Worm (Caenorhabditis elegans): ENCODE measurements around the gene tps-1.
A peak's percentile ranks its signal among the peaks of the same experiment; 100 is the strongest.

tps-1 gene

DNA sequence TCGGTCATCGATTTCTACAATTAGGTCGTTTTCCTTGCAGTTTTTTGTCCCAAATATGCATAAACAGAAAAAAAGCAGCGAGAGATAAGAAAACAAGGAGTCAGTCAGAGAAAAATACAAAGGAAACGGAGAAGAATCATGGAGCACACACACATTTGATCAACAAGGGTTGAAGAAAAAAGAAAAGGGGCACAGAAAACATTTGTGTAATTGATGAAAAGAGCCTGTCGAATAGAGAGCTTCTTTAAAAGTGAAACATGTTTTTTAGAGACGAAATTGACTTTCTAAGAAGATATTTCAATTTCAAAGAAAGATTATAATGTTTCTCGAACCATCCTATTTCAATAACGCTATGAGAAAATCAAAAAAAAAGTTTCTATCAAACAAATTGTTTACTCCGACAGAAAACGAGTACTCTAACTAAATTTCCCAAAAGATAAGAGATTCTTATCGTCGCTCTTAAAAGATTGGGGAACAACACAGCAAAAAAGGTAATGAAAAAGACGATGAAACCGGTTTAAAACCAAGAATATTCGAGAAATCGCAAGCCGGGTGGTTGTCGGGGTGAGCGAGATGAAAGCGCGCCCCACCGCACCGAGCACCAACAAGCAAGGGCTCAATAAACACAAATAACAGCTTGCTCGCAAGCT, at the start of gene tps-1:
Gene tps-1, minus strand, starts transcription at position 14 of the 650 bp plus-strand sequence.
- TF ChIP-seq W03F9.2 (tag; optimal IDR thresholded peaks at IDR 0.05) = no peak
- no peak for TF ChIP-seq dao-5 (tag; optimal IDR thresholded peaks at IDR 0.05)
- no peak for TF ChIP-seq him-1 (tag; optimal IDR thresholded peaks at IDR 0.05)

DNA sequence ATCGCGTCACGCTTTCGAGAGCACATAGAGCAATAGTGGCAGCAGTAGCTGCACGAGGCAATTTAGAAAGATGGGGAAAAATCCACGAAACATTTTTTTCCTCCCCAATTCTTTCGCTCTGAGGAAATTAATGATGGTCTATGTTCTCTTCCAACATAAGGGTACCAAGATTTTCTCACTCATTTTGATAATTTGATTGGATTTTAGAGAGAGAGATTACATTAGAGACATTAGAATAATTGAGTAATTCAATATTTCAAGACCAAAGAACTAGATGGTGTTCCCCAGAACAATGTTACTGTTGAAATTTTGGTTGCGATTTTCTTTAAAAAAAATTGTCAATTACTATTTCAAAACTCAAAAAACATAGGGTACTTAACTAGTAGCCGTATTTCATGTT, 47.1 kb upstream of the tps-1 start:
- no peak for TF ChIP-seq him-1 (tag; optimal IDR thresholded peaks at IDR 0.05)
- TF ChIP-seq dao-5 (tag; optimal IDR thresholded peaks at IDR 0.05) = no peak
- TF ChIP-seq W03F9.2 (tag; optimal IDR thresholded peaks at IDR 0.05) = no peak

DNA sequence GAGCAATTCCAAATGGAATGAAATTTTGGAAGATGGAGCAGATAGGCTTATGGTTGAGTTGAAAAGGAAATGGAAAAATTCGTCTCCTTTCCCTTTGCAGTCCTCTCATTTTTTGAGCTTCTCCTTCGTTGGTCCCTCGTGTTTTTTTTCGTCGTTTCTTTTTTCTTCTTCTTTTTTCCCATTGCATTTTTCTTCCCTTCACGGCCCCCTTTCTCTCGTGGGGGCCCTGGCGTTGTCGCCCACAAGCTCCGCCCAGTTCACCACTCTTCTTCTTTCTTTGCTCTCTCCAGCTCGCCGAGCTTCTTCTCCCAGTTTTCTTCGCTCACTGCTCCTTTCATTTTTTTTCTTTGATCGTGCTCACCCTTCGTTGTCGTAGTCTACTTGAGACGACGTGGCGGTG, 45.1 kb upstream of the tps-1 start:
- TF ChIP-seq him-1 (tag; optimal IDR thresholded peaks at IDR 0.05) (peak; percentile 30), W03F9.2 (tag; optimal IDR thresholded peaks at IDR 0.05) (no peak), dao-5 (tag; optimal IDR thresholded peaks at IDR 0.05) (no peak)

DNA sequence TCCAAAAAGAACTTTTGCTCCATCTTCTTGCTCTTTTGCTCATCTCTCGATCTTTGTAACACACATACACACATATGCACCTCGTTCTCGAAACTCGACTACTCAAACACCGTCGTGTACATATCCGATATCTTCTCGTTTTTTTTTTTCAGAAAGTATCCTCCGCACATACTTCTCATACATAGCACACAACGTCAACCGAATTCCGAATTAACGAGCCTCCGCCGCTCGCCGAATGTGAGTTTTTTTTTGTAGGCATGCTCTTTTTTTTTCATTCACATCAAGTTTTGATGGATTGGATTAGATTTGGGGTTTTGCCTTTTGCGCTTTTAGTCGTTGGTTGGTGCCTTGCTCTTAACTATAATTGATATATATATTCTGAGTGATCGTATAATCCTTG, 44.0 kb upstream of the tps-1 start:
- no peak for TF ChIP-seq W03F9.2 (tag; optimal IDR thresholded peaks at IDR 0.05)
- no peak for TF ChIP-seq him-1 (tag; optimal IDR thresholded peaks at IDR 0.05)
- TF ChIP-seq dao-5 (tag; optimal IDR thresholded peaks at IDR 0.05) = no peak

DNA sequence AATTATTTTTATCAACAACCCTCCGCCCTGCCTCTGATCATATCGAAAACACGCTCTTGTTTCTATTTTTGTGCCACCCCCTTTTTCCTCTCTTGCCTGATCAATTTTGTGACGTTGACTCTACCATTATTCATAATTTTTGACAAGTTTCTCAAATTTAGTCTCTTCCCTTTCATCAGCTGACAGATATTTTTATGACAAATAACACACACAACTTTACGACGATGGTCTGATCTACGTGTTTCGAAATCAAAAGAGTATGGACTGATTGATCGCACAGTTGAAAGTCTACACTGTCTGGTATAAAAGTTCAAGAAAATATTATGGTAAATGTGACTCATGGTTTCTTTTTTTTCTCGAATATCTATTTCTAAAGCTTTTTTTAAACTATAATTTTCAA, 43.5 kb upstream of the tps-1 start:
- TF ChIP-seq dao-5 (tag; optimal IDR thresholded peaks at IDR 0.05) (no peak), him-1 (tag; optimal IDR thresholded peaks at IDR 0.05) (no peak), W03F9.2 (tag; optimal IDR thresholded peaks at IDR 0.05) (no peak)

ce11 chrX:17516941-17517340, 42.6 kb upstream of the tps-1 start:
- TF ChIP-seq W03F9.2 (tag; optimal IDR thresholded peaks at IDR 0.05) (no peak), him-1 (tag; optimal IDR thresholded peaks at IDR 0.05) (no peak), dao-5 (tag; optimal IDR thresholded peaks at IDR 0.05) (no peak)

DNA sequence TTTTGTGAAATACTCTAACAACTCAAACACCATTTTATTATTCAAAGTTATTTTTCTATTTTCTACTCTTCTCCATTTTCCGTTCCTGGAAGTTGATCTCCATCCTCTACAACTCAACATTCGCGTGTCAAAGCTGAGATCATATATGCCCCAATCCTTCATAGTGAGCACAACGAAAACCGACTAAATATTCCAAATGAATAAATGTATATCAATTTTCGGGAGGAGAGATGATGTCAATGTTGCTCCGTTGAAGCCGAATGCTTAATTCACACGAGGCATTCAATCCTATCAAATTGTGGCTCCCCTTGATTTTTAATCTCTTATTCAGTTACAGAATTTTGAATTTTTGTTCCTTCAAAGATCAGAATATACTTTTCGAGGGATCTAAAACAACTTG, 42.1 kb upstream of the tps-1 start:
- TF ChIP-seq dao-5 (tag; optimal IDR thresholded peaks at IDR 0.05) (no peak), W03F9.2 (tag; optimal IDR thresholded peaks at IDR 0.05) (no peak), him-1 (tag; optimal IDR thresholded peaks at IDR 0.05) (no peak)

ce11 chrX:17515207-17515902, 41.0 kb upstream of the tps-1 start:
- TF ChIP-seq W03F9.2 (tag; optimal IDR thresholded peaks at IDR 0.05) = no peak
- no peak for TF ChIP-seq dao-5 (tag; optimal IDR thresholded peaks at IDR 0.05)
- TF ChIP-seq him-1 (tag; optimal IDR thresholded peaks at IDR 0.05) = no peak

DNA sequence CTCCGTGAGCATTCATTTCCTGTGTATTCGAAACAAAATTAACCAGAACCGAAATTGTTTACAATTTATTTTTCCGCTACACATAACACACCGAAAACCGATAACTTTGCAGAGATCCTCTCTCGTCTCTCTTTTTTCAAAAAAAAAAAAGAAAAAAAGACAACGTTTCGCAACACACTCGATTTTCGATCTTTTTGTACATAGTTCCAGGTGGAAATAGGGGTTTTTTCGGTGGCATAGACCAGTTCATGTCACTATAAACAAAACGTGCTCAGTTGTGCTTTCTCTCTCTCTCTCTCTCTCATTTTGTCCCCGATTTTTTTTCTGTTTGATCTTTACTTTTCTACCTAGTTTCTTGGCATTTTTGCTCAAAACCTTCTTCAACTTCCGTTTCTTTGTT, 40.1 kb upstream of the tps-1 start:
- no peak for TF ChIP-seq dao-5 (tag; optimal IDR thresholded peaks at IDR 0.05)
- TF ChIP-seq him-1 (tag; optimal IDR thresholded peaks at IDR 0.05) = no peak
- TF ChIP-seq W03F9.2 (tag; optimal IDR thresholded peaks at IDR 0.05) = no peak

DNA sequence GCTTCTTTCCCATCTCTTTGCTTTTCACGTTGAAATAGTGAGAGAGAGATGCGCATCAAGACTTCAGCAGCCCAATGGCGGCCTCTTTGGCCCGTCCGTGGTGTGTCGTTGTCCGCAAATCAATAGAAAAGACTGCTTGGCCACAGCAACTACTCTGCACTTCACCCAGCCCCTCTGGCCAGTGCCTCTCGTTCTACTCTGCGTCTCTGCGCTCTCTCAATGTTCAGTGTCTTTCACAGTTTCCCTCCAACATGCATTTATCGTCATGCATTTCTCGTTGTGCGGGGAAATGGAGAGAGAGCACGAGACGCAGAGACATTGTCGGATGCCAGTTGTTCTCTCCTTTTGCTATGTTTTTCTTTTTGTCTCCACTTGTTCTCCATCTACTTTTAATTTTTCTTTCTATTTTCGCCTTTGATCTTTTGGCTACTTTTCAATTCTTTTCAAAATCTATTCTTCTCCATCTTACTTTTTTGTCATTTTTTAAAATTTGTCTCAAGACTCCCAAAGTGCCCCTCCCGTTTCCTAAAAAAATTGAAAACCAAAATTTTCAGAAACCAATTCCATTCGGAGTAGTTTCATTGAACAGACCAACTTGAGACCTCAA, 39.3 kb upstream of the tps-1 start, which contains the start of gene nhr-1:
Gene nhr-1, plus strand, starts transcription at position 557 of the 607 bp plus-strand sequence.
- TF ChIP-seq dao-5 (tag; optimal IDR thresholded peaks at IDR 0.05) (no peak), him-1 (tag; optimal IDR thresholded peaks at IDR 0.05) (peak; percentile 83)

ce11 chrX:17510523-17510922, 36.2 kb upstream of the tps-1 start:
- no peak for TF ChIP-seq dao-5 (tag; optimal IDR thresholded peaks at IDR 0.05)
- no peak for TF ChIP-seq him-1 (tag; optimal IDR thresholded peaks at IDR 0.05)
- no peak for TF ChIP-seq W03F9.2 (tag; optimal IDR thresholded peaks at IDR 0.05)

DNA sequence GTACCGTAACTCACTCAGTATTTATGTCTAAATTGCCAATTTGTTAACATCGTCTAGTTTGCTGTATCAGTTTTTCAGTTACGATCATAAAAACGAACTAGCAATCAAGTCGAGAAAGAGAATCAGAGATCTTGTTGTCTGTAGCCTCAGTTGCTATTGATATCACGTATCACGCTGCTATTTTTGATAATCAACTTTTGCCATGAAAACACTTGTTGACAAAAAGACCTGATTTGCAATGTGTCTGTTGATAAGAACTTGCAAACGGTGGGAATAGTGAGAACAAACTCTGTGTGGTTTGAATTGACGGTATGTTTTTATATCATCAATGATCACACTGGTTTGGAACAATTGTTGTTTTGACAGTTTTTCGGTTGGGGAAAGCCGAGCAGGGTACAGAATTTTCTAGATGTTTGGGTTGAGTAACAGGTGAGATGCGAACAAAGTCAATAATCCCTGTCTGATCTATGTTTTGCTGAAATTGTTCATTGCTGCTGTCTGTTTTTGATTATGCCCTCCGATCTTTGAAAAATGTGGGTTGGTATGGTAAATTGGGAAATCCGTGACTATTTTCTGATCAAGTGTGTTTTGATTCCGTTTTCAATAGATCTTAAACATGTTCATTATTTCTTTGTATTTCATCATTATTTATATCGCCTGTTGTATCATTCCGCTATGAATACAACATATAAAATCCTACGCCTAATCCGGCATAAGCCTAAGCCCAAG, 34.9 kb upstream of the tps-1 start:
- TF ChIP-seq him-1 (tag; optimal IDR thresholded peaks at IDR 0.05) (no peak), dao-5 (tag; optimal IDR thresholded peaks at IDR 0.05) (no peak), W03F9.2 (tag; optimal IDR thresholded peaks at IDR 0.05) (no peak)

ce11 chrX:17508137-17508536, 33.8 kb upstream of the tps-1 start:
- no peak for TF ChIP-seq W03F9.2 (tag; optimal IDR thresholded peaks at IDR 0.05)
- no peak for TF ChIP-seq him-1 (tag; optimal IDR thresholded peaks at IDR 0.05)
- TF ChIP-seq dao-5 (tag; optimal IDR thresholded peaks at IDR 0.05) = no peak

All from whole organism, L4/young adult.